Worm (Caenorhabditis elegans) whole organism, L4 larva: Measurements from ENCODE around the gene C05A2.4.
A peak's percentile ranks its signal among the peaks of the same experiment; 100 is the strongest.

Source experiments
- F49E8.2 ChIP-seq: sonication (generic microtip); optimal IDR thresholded peaks from 2 replicates; lab custom pipeline; 2016; ENCODE audit warnings: missing compliant biosample characterization, mild to moderate bottlenecking, missing genetic modification characterization, borderline replicate concordance
- R02D3.7 ChIP-seq: fragments of 150-350 bp; sonication (generic microtip); optimal IDR thresholded peaks from 3 replicates; lab custom pipeline; 2014; ENCODE audit warnings: missing biosample characterization, missing genetic modification characterization
- Y5F2A.4 ChIP-seq: fragments of 200-800 bp; sonication (Bioruptor generic); optimal IDR thresholded peaks from 2 replicates; lab custom pipeline; 2018; ENCODE audit warnings: mild to moderate bottlenecking, missing genetic modification characterization, missing compliant biosample characterization
- ZK546.5 ChIP-seq, 2 experiments: sonication (generic microtip); optimal IDR thresholded peaks; 2 replicates each; lab custom pipeline; 2017; ENCODE audit warnings: missing biosample characterization in 2 of 2, missing genetic modification characterization in 2 of 2
- ceh-20 ChIP-seq: fragments of 200-800 bp; sonication (Bioruptor generic); IDR thresholded peaks from 2 replicates; pipeline ENCODE4 v1.3.6; 2022; ENCODE audit warnings: missing genetic modification reagents, missing genetic modification characterization, missing compliant biosample characterization
- ceh-28 ChIP-seq: fragments of 150-350 bp; optimal IDR thresholded peaks from 2 replicates; lab custom pipeline; 2014; ENCODE audit warnings: missing biosample characterization, missing genetic modification reagents, missing genetic modification characterization
- ces-1 ChIP-seq: fragments of 150-350 bp; sonication (generic microtip); optimal IDR thresholded peaks from 4 replicates; lab custom pipeline; 2014; ENCODE audit warnings: missing biosample characterization, missing genetic modification reagents, missing genetic modification characterization
- cey-2 ChIP-seq: sonication (generic microtip); optimal IDR thresholded peaks from 3 replicates; lab custom pipeline; 2017; ENCODE audit warnings: missing genetic modification characterization, mild to moderate bottlenecking, missing compliant biosample characterization, antibody characterized with exemption, borderline replicate concordance; ENCODE audit not compliant: insufficient read depth
- daf-12 ChIP-seq: fragments of 150-350 bp; optimal IDR thresholded peaks from 2 replicates; lab custom pipeline; 2014; ENCODE audit warnings: missing biosample characterization, missing genetic modification reagents, missing genetic modification characterization
- daf-19 ChIP-seq: fragments of 200-800 bp; sonication (Bioruptor generic); conservative IDR thresholded peaks from 2 replicates; pipeline ENCODE4 v1.3.6; 2022; ENCODE audit warnings: missing genetic modification characterization, missing compliant biosample characterization
- dmd-6 ChIP-seq: fragments of 200-800 bp; sonication (Bioruptor generic); IDR thresholded peaks from 2 replicates; pipeline ENCODE4 v1.3.6; 2022; ENCODE audit warnings: missing genetic modification reagents, missing genetic modification characterization, missing compliant biosample characterization
- dpl-1 ChIP-seq: fragments of 150-350 bp; optimal IDR thresholded peaks from 2 replicates; lab custom pipeline; 2014; ENCODE audit warnings: missing biosample characterization, missing genetic modification reagents, missing genetic modification characterization
- dve-1 ChIP-seq: sonication (generic microtip); optimal IDR thresholded peaks from 2 replicates; lab custom pipeline; 2017; ENCODE audit warnings: antibody characterized with exemption, mild to moderate bottlenecking, missing genetic modification characterization, missing compliant biosample characterization; ENCODE audit not compliant: insufficient read depth
- egl-43 ChIP-seq: fragments of 200-800 bp; sonication (Bioruptor generic); IDR thresholded peaks from 2 replicates; pipeline ENCODE4 v1.3.6; 2022; ENCODE audit warnings: missing genetic modification reagents, missing genetic modification characterization, missing compliant biosample characterization
- fkh-10 ChIP-seq: fragments of 150-350 bp; optimal IDR thresholded peaks from 2 replicates; lab custom pipeline; 2014; ENCODE audit warnings: missing biosample characterization, missing genetic modification reagents, missing genetic modification characterization
- gei-8 ChIP-seq: fragments of 200-800 bp; sonication (Bioruptor generic); optimal IDR thresholded peaks from 2 replicates; lab custom pipeline; 2018; ENCODE audit warnings: mild to moderate bottlenecking, missing genetic modification characterization, missing compliant biosample characterization
- hif-1 ChIP-seq, 2 experiments: sonication (generic microtip); optimal IDR thresholded peaks; 2 replicates each; lab custom pipeline; 2016 to 2017; ENCODE audit warnings: missing compliant biosample characterization in 2 of 2, missing genetic modification characterization in 2 of 2, missing genetic modification reagents in 2 of 2, missing genotype in 2 of 2, mild to moderate bottlenecking in 1 of 2
- hlh-11 ChIP-seq: fragments of 200-800 bp; sonication (Bioruptor generic); optimal IDR thresholded peaks from 2 replicates; lab custom pipeline; 2018; ENCODE audit warnings: mild to moderate bottlenecking, missing genetic modification characterization, missing compliant biosample characterization
- hlh-30 ChIP-seq: sonication (generic microtip); optimal IDR thresholded peaks from 2 replicates; lab custom pipeline; 2017; ENCODE audit warnings: antibody characterized with exemption, mild to moderate bottlenecking, missing genetic modification characterization, missing compliant biosample characterization; ENCODE audit not compliant: insufficient read depth
- hmg-1.1 ChIP-seq: fragments of 200-800 bp; sonication (Bioruptor generic); IDR thresholded peaks from 2 replicates; pipeline ENCODE4 v1.3.6; 2022; ENCODE audit warnings: missing genetic modification reagents, missing genetic modification characterization, missing compliant biosample characterization
- lin-15B ChIP-seq: fragments of 150-350 bp; sonication (generic microtip); optimal IDR thresholded peaks from 3 replicates; lab custom pipeline; 2014; ENCODE audit warnings: missing biosample characterization, missing genetic modification characterization
- lsy-2 ChIP-seq, 2 experiments: fragments of 150-350 bp in 1 of 2; sonication (generic microtip) in 1 of 2; optimal IDR thresholded peaks; 2 replicates each; lab custom pipeline; 2014 to 2017; ENCODE audit warnings: missing biosample characterization in 2 of 2, missing genetic modification characterization in 2 of 2
- madf-9 ChIP-seq: fragments of 200-800 bp; sonication (Bioruptor generic); conservative IDR thresholded peaks from 2 replicates; pipeline ENCODE4 v1.3.6; 2022; ENCODE audit warnings: missing genetic modification reagents, missing genetic modification characterization, missing compliant biosample characterization
- mdl-1 ChIP-seq, 2 experiments: fragments of 150-350 bp in 1 of 2; sonication (generic microtip) in 1 of 2; optimal IDR thresholded peaks; 2 replicates each; lab custom pipeline; 2014 to 2017; ENCODE audit warnings: missing biosample characterization in 2 of 2, missing genetic modification characterization in 2 of 2
- mep-1 ChIP-seq: fragments of 150-350 bp; sonication (generic microtip); optimal IDR thresholded peaks from 3 replicates; lab custom pipeline; 2014; ENCODE audit warnings: missing biosample characterization, missing genetic modification characterization
- mxl-2 ChIP-seq: fragments of 200-800 bp; sonication (Bioruptor generic); conservative IDR thresholded peaks from 2 replicates; pipeline ENCODE4 v1.3.6; 2022; ENCODE audit warnings: missing genetic modification reagents, missing genetic modification characterization, missing compliant biosample characterization
- nhr-11 ChIP-seq: fragments of 150-350 bp; optimal IDR thresholded peaks from 2 replicates; lab custom pipeline; 2014; ENCODE audit warnings: missing biosample characterization, missing genetic modification characterization
- nhr-111 ChIP-seq: fragments of 200-800 bp; sonication (Bioruptor generic); optimal IDR thresholded peaks from 2 replicates; lab custom pipeline; 2018; ENCODE audit warnings: mild to moderate bottlenecking, missing genetic modification characterization, missing compliant biosample characterization
- nhr-25 ChIP-seq: sonication (generic microtip); optimal IDR thresholded peaks from 2 replicates; lab custom pipeline; 2017; ENCODE audit warnings: missing genetic modification characterization, mild to moderate bottlenecking, missing compliant biosample characterization, antibody characterized with exemption, moderate library complexity, borderline replicate concordance; ENCODE audit not compliant: insufficient read depth
- nhr-28 ChIP-seq: fragments of 150-350 bp; optimal IDR thresholded peaks from 2 replicates; lab custom pipeline; 2014; ENCODE audit warnings: missing biosample characterization, missing genetic modification characterization
- nhr-76 ChIP-seq: fragments of 150-350 bp; optimal IDR thresholded peaks from 2 replicates; lab custom pipeline; 2014; ENCODE audit warnings: missing biosample characterization, missing genetic modification characterization
- rbr-2 ChIP-seq: sonication (generic microtip); optimal IDR thresholded peaks from 2 replicates; lab custom pipeline; 2016; ENCODE audit warnings: missing genotype, missing genetic modification characterization, missing compliant biosample characterization
- saeg-2 ChIP-seq: fragments of 200-800 bp; sonication (Bioruptor generic); IDR thresholded peaks from 2 replicates; pipeline ENCODE4 v1.3.6; 2022; ENCODE audit warnings: missing genetic modification reagents, missing genetic modification characterization, missing compliant biosample characterization
- set-16 ChIP-seq: fragments of 200-800 bp; sonication (Bioruptor generic); IDR thresholded peaks from 2 replicates; pipeline ENCODE4 v1.3.6; 2022; ENCODE audit warnings: missing genetic modification reagents, missing genetic modification characterization, missing compliant biosample characterization
- skn-1 ChIP-seq: fragments of 150-350 bp; optimal IDR thresholded peaks from 2 replicates; lab custom pipeline; 2014; ENCODE audit warnings: missing biosample characterization, missing genetic modification characterization
- snpc-4 ChIP-seq: fragments of 150-350 bp; optimal IDR thresholded peaks from 2 replicates; lab custom pipeline; 2014; ENCODE audit warnings: missing biosample characterization, missing genetic modification characterization
- spr-1 ChIP-seq: sonication (generic microtip); optimal IDR thresholded peaks from 2 replicates; lab custom pipeline; 2016; ENCODE audit warnings: mild to moderate bottlenecking, missing genetic modification characterization, missing compliant biosample characterization
- spr-3 ChIP-seq: fragments of 200-800 bp; sonication (Bioruptor generic); optimal IDR thresholded peaks from 2 replicates; lab custom pipeline; 2018; ENCODE audit warnings: mild to moderate bottlenecking, missing genetic modification characterization, missing compliant biosample characterization
- unc-62 ChIP-seq, 3 experiments: fragments of 150-350 bp in 1 of 3; sonication (generic microtip); optimal IDR thresholded peaks in 2 of 3; peaks in 1 of 3; 1 replicate in 1 of 3; 2 replicates in 2 of 3; lab custom pipeline; 2014 to 2017; ENCODE audit warnings: missing biosample characterization in 3 of 3, missing genetic modification characterization in 3 of 3, missing genetic modification reagents in 3 of 3, missing genotype in 1 of 3

Gene C05A2.4

ce11 chrV:10720303-10720847 lies 25.1 kb downstream of the C05A2.4 start:
- TF ChIP-seq daf-19 (GFP tag; lab: Robert Waterston, UW) (no peak), ceh-28 (tag; lab: Kevin White, UChicago) (no peak), ceh-20 (GFP tag; lab: Robert Waterston, UW) (peak; percentile 21; the same call in 1 of the 2 replicates), unc-62 (GFP tag; optimal IDR thresholded peaks at IDR 0.05 in 1 of 2; lab: Kevin White, UChicago) (peak in 1 of 2 experiments; percentile 80), unc-62 (tag; optimal IDR thresholded peaks at IDR 0.05; lab: Kevin White, UChicago) (no peak)

- TF ChIP-seq gei-8 (GFP tag; lab: Kevin White, UChicago) (no peak), hlh-30 (tag; lab: Kevin White, UChicago) (peak; percentile 65), nhr-28 (tag; lab: Kevin White, UChicago) (peak; percentile 4), cey-2 (tag; lab: Kevin White, UChicago) (no peak), dve-1 (tag; lab: Kevin White, UChicago) (peak; percentile 6), skn-1 (tag; lab: Kevin White, UChicago) (no peak), unc-62 (GFP tag; optimal IDR thresholded peaks at IDR 0.05 in 1 of 2; lab: Kevin White, UChicago) (peak in 1 of 2 experiments; percentile 26), unc-62 (tag; optimal IDR thresholded peaks at IDR 0.05; lab: Kevin White, UChicago) (no peak), mdl-1 (tag; optimal IDR thresholded peaks at IDR 0.05; lab: Kevin White, UChicago) (peak in 1 of 2 experiments; percentile 49)
Measured at ce11 chrV:10720876-10721275, 25.6 kb downstream of the C05A2.4 start.

ce11 chrV:10721304-10721703 lies 26.0 kb downstream of the C05A2.4 start:
- no peak for TF ChIP-seq cey-2 (tag; lab: Kevin White, UChicago)
- no peak for TF ChIP-seq R02D3.7 (tag; lab: Kevin White, UChicago)
- TF ChIP-seq ces-1 (GFP tag; lab: Kevin White, UChicago): peak; percentile 86
- TF ChIP-seq nhr-76: no peak
- no peak for TF ChIP-seq lsy-2 (tag; optimal IDR thresholded peaks at IDR 0.05; lab: Kevin White, UChicago)

ce11 chrV:10721912-10722426 lies 26.7 kb downstream of the C05A2.4 start:
- no peak for TF ChIP-seq nhr-111
- TF ChIP-seq dmd-6 (GFP tag; lab: Robert Waterston, UW): 0 out of 2 replicates have a peak, but pooled peaks have one; percentile 17
- peak; percentile 57 for TF ChIP-seq nhr-28 (tag; lab: Kevin White, UChicago)
- TF ChIP-seq rbr-2 (tag; lab: Kevin White, UChicago): peak; percentile 45
- peak; percentile 41 for TF ChIP-seq mep-1 (tag; lab: Kevin White, UChicago)
- TF ChIP-seq spr-1: no peak
- no peak for TF ChIP-seq snpc-4 (tag; lab: Kevin White, UChicago)
- no peak for TF ChIP-seq daf-12 (tag; lab: Kevin White, UChicago)
- TF ChIP-seq spr-3 (GFP tag; lab: Kevin White, UChicago): no peak
- TF ChIP-seq mxl-2 (GFP tag; lab: Robert Waterston, UW): no peak
- no peak for TF ChIP-seq dpl-1 (GFP tag; lab: Kevin White, UChicago)
- no peak for TF ChIP-seq dve-1 (tag; lab: Kevin White, UChicago)
- TF ChIP-seq nhr-11 (tag; lab: Kevin White, UChicago): peak; percentile 68
- TF ChIP-seq madf-9 (GFP tag; lab: Robert Waterston, UW): no peak
- TF ChIP-seq egl-43: peak; percentile 56; the same call in 1 of the 2 replicates
- TF ChIP-seq hlh-11 (tag; lab: Kevin White, UChicago): peak; percentile 5
- TF ChIP-seq mdl-1 (tag; optimal IDR thresholded peaks at IDR 0.05; lab: Kevin White, UChicago): peak in 1 of 2 experiments; percentile 61
- TF ChIP-seq fkh-10: peak; percentile 40
- TF ChIP-seq R02D3.7 (tag; lab: Kevin White, UChicago): no peak
- no peak for TF ChIP-seq nhr-76
- no peak for TF ChIP-seq skn-1 (tag; lab: Kevin White, UChicago)
- no peak for TF ChIP-seq ZK546.5 (tag; optimal IDR thresholded peaks at IDR 0.05; lab: Kevin White, UChicago)
- peak; percentile 40; the same call in 1 of the 2 replicates for TF ChIP-seq ceh-20 (GFP tag; lab: Robert Waterston, UW)
- peak in 1 of 2 experiments; percentile 11 for TF ChIP-seq hif-1 (tag; optimal IDR thresholded peaks at IDR 0.05; lab: Kevin White, UChicago)
- no peak for TF ChIP-seq lin-15B (tag; lab: Kevin White, UChicago)
- TF ChIP-seq F49E8.2 (tag; lab: Kevin White, UChicago): no peak
- peak; percentile 55; the same call in 1 of the 2 replicates for TF ChIP-seq hmg-1.1
- TF ChIP-seq nhr-25 (tag; lab: Kevin White, UChicago): no peak
- TF ChIP-seq Y5F2A.4 (GFP tag; lab: Kevin White, UChicago): no peak
- TF ChIP-seq saeg-2 (GFP tag; lab: Robert Waterston, UW): no peak
- no peak for TF ChIP-seq gei-8 (GFP tag; lab: Kevin White, UChicago)
- no peak for TF ChIP-seq cey-2 (tag; lab: Kevin White, UChicago)
- TF ChIP-seq lsy-2 (tag; optimal IDR thresholded peaks at IDR 0.05; lab: Kevin White, UChicago): peak in 1 of 2 experiments; percentile 27
- peak; percentile 75 for TF ChIP-seq set-16 (GFP tag; lab: Robert Waterston, UW)
